Worm (Caenorhabditis elegans): ENCODE measurements around the gene ins-1.

DNA sequence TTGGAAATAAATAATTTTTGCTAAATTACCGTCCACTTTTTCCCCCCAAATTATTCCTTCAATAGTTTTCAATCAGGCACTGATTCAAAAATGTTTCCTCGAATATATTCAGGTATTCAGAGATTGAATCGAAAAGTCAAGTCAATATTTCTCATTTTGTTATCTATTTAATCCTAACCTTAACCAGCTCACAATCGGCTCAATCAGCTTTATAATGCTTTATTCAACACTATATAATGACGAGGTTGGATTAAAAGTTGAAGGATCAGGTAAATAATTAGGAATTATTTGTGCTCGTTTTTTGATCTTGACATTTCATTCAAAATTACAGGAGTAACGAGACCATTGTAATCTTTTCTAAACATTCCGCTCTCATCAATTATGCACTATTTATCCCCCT lies 6.0 kb upstream of the ins-1 start:
- no peak for TF ChIP-seq unc-39 (tag; optimal IDR thresholded peaks at IDR 0.05)
- no peak for TF ChIP-seq ZK546.5 (tag; optimal IDR thresholded peaks at IDR 0.05)
- no peak for TF ChIP-seq nhr-48 (tag; optimal IDR thresholded peaks at IDR 0.05)
- no peak for TF ChIP-seq nhr-11 (tag; optimal IDR thresholded peaks at IDR 0.05)
- TF ChIP-seq unc-130 (GFP tag; optimal IDR thresholded peaks at IDR 0.05): no peak
- TF ChIP-seq aly-2 (tag; optimal IDR thresholded peaks at IDR 0.05): no peak
- no peak for TF ChIP-seq dpl-1 (GFP tag; optimal IDR thresholded peaks at IDR 0.05)

Data from whole organism, L4 larva.